Fruit fly (Drosophila melanogaster) whole organism, adult: ENCODE measurements around the gene CG5181.

Experiments used
- CG11617 ChIP-seq: fragments of 200-800 bp; sonication (Bioruptor generic); optimal IDR thresholded peaks from 2 replicates; lab custom pipeline; 2017; ENCODE audit warnings: mild to moderate bottlenecking, missing biosample characterization, missing genetic modification reagents, missing genetic modification characterization
- CG12768 ChIP-seq: fragments of 200-800 bp; sonication (Bioruptor generic); optimal IDR thresholded peaks from 2 replicates; lab custom pipeline; 2017; ENCODE audit warnings: missing biosample characterization, missing genetic modification characterization, mild to moderate bottlenecking, moderate library complexity, missing genetic modification reagents
- CG1620 ChIP-seq: fragments of 200-800 bp; sonication (Bioruptor generic); optimal IDR thresholded peaks from 2 replicates; lab custom pipeline; 2016; ENCODE audit warnings: missing biosample characterization, missing genetic modification characterization
- CG7101 ChIP-seq: fragments of 200-800 bp; sonication (Bioruptor generic); optimal IDR thresholded peaks from 2 replicates; lab custom pipeline; 2018; ENCODE audit warnings: missing biosample characterization, mild to moderate bottlenecking, missing genetic modification characterization, moderate library complexity
- Clk ChIP-seq: fragments of 200-800 bp; sonication (Bioruptor generic); optimal IDR thresholded peaks from 2 replicates; lab custom pipeline; 2017; ENCODE audit warnings: missing biosample characterization, missing genetic modification characterization
- Crg-1 ChIP-seq: fragments of 200-800 bp; sonication (Bioruptor generic); optimal IDR thresholded peaks from 2 replicates; lab custom pipeline; 2016; ENCODE audit warnings: missing biosample characterization, missing genetic modification characterization
- Hr96 ChIP-seq: fragments of 200-800 bp; sonication (Bioruptor generic); optimal IDR thresholded peaks from 2 replicates; lab custom pipeline; 2016; ENCODE audit warnings: missing biosample characterization, missing genetic modification characterization
- cic ChIP-seq: fragments of 200-800 bp; sonication (Bioruptor generic); optimal IDR thresholded peaks from 2 replicates; lab custom pipeline; 2017; ENCODE audit warnings: missing biosample characterization, mild to moderate bottlenecking, missing genetic modification characterization, moderate library complexity
- cnc ChIP-seq, 2 experiments: fragments of >200 bp; optimal IDR thresholded peaks; 2 replicates each; lab custom pipeline; 2017
- ovo ChIP-seq: fragments of 200-800 bp; sonication (Bioruptor generic); optimal IDR thresholded peaks from 2 replicates; lab custom pipeline; 2016; ENCODE audit warnings: missing biosample characterization, missing genetic modification characterization
- pad ChIP-seq: fragments of 200-800 bp; sonication (Bioruptor generic); optimal IDR thresholded peaks from 3 replicates; lab custom pipeline; 2017; ENCODE audit warnings: missing biosample characterization, missing genetic modification characterization, mild to moderate bottlenecking, moderate library complexity, missing genetic modification reagents
- tj ChIP-seq: fragments of 200-800 bp; sonication (Bioruptor generic); optimal IDR thresholded peaks from 3 replicates; lab custom pipeline; 2017; ENCODE audit warnings: missing biosample characterization, mild to moderate bottlenecking, missing genetic modification characterization, moderate library complexity
- toe ChIP-seq: fragments of 200-800 bp; sonication (Bioruptor generic); optimal IDR thresholded peaks from 2 replicates; lab custom pipeline; 2016; ENCODE audit warnings: missing biosample characterization, missing genetic modification characterization

DNA sequence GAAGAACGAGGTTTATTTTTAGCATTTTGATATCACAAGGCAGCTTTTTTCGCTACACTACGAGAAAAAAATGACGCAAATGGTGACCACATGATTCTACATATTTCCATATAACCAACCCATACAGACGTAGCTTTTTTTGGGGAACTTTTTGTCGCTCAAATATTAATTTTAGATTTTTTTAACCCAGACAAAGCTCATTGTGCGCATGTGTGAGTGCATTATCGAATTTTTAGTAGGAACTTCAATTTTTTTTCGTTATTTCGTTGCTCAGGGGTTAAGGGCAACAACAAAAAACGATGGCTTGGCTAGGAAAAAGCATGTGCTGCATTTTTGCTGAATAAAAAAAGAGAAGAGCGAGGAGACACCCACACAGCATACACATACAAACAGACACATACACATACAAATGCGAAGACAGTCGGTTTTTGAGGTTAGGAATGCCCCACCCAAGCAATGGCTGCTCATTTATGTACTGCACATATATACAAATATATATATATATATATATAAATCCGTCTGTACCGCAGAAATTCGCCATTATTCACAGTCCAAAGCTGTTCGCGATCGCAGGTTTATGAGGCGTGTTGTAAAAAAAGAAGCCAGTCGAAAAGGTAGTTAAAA is 14.8 kb upstream of the CG5181 start:
- TF ChIP-seq CG11617 (no peak), toe (GFP tag; lab: Kevin White, UChicago) (no peak), cnc (optimal IDR thresholded peaks at IDR 0.05; lab: Kevin White, UChicago) (no peak), Crg-1 (GFP tag; lab: Kevin White, UChicago) (no peak), CG7101 (tag; lab: Kevin White, UChicago) (no peak), Clk (GFP tag; lab: Kevin White, UChicago) (no peak), cic (no peak), ovo (GFP tag; lab: Kevin White, UChicago) (no peak), CG12768 (no peak), tj (GFP tag; lab: Kevin White, UChicago) (peak; percentile 89), CG1620 (no peak), pad (GFP tag; lab: Kevin White, UChicago) (no peak), Hr96 (GFP tag; lab: Kevin White, UChicago) (no peak)
